Fruit fly (Drosophila melanogaster) whole organism: ENCODE measurements around the gene CCT7.

Experiments
- psq ChIP-seq: fragments of >200 bp; optimal IDR thresholded peaks from 2 replicates; lab custom pipeline; 2017
- usp ChIP-seq: fragments of >200 bp; optimal IDR thresholded peaks from 2 replicates; lab custom pipeline; 2017; ENCODE audit warnings: missing biosample characterization, missing genetic modification characterization, mixed read lengths

DNA sequence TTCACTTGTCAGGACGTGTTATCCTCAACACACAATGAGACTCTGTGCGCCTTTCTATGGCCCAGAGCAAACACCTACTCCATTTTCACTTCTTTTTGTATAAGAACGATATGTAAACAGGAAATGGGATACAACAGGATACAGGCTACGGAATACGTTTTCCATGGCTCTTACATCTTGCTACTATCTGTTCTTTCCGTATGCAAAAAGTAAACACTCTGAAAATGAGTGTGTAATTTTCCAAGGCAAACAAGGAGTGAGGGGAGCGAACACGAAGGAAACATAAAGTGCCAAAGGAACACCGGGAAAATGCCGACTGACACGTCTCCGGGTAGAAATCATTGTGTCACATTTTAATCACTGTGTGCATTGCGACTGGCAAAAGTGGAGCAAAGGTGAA lies 49.3 kb downstream of the CCT7 start:
- TF ChIP-seq psq (lab: Kevin White, UChicago) (no peak), usp (no peak)
